Fruit fly (Drosophila melanogaster) S2 (cell line): Measurements from ENCODE around the gene CG43783.

Source experiments
- CG8478 ChIP-seq: fragments of >200 bp; optimal IDR thresholded peaks from 2 replicates; lab custom pipeline; 2018
- CTCF ChIP-seq, 2 experiments: fragments of >200 bp; optimal IDR thresholded peaks; 2 replicates each; lab custom pipeline; 2018

DNA sequence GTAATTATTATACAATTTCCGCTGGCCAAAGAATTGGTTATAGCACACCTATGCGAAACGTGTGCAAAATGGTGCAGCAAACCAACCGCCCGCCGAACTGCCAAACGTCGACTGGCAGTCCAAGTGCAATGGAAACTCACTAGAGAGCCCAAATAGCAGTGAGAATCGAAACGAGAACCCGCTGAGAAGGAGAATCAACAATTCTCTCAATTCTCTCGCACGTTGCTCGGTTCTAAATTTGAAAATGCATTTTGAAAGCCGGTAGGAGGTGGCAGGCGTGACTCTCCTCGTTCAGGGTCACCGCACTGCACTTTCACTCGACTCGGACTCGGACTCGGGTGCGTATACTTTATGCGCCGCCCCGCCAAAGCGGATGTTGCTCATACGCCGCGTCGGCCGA, 25.7 kb upstream of the CG43783 start, which contains the start of gene CG5644:
- TF ChIP-seq CTCF (optimal IDR thresholded peaks at IDR 0.05; lab: Kevin White, UChicago) (no peak), CG8478 (lab: Kevin White, UChicago) (no peak)
